Fruit fly (Drosophila melanogaster): ENCODE measurements around the gene CG43725.

DNA sequence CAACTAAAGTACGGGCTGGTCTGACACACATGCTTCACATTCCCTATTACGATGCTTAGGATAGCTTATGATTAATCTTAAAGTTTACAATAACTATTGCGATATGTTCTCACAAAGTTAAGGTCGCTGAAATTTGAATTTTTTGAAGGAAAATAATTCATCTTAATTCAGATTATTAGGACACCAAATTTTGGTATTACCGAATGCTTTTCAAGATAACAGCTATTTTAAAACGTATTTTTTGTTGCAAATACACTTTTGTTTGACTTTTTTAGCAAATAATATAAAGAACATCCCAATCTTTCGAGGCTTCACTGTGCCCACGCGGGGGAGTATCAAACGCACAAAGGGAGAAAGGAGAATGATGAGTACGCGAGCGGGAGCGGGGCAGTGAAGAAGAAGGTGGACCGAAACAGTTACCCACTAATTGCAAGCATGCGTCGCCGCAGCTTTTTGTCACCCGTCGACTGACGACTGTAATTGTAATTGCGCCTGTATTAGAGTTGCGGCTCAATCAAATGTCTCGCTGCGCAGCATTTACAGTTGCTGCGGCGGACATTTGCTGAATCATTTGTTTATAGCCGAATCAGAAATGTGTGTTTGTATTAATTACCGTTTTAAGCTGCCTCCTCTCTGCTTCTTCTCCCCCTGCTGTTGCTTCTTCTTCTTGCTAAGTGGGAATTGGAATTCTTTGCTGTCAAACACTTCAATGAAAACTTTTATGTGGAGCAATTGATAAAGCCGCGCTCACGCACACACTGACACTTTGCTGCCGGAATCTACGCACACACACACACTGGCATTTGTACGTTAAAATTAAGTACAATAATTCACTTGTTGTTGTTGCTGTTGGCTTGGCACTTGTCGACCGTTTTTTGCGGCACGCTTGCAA is 9.1 kb upstream of the CG43725 start:
- no peak for TF ChIP-seq CG1620 (GFP tag; optimal IDR thresholded peaks at IDR 0.05)
- no peak for TF ChIP-seq CG12768 (GFP tag; optimal IDR thresholded peaks at IDR 0.05)
- no peak for TF ChIP-seq CG11617 (GFP tag; optimal IDR thresholded peaks at IDR 0.05)
